Fruit fly (Drosophila melanogaster) whole organism, embryonic: ENCODE measurements around the gene CG13252.

Experiments used
- CG13775 ChIP-seq: fragments of 200-800 bp; sonication (Bioruptor generic); optimal IDR thresholded peaks from 3 replicates; lab custom pipeline; 2017; ENCODE audit warnings: missing biosample characterization, mild to moderate bottlenecking, missing genetic modification characterization
- CG14050 ChIP-seq: fragments of 200-800 bp; sonication (Bioruptor generic); IDR thresholded peaks from 3 replicates; pipeline ENCODE4 v1.3.6; 2022; ENCODE audit warnings: missing biosample characterization, missing genetic modification characterization
- CG15601 ChIP-seq: fragments of 200-800 bp; sonication (Bioruptor generic); optimal IDR thresholded peaks from 3 replicates; lab custom pipeline; 2019; ENCODE audit warnings: missing biosample characterization, mild to moderate bottlenecking, missing genetic modification characterization, moderate library complexity
- CG1603 ChIP-seq: fragments of 200-800 bp; sonication (Bioruptor generic); optimal IDR thresholded peaks from 2 replicates; lab custom pipeline; 2019; ENCODE audit warnings: missing biosample characterization, mild to moderate bottlenecking, missing genetic modification characterization, moderate library complexity
- CG17802 ChIP-seq: fragments of 200-800 bp; sonication (Bioruptor generic); optimal IDR thresholded peaks from 2 replicates; lab custom pipeline; 2018; ENCODE audit warnings: missing biosample characterization, mild to moderate bottlenecking, missing genetic modification characterization, moderate library complexity
- CG17829 ChIP-seq: fragments of 200-800 bp; optimal IDR thresholded peaks from 2 replicates; lab custom pipeline; 2019; ENCODE audit warnings: missing biosample characterization, mild to moderate bottlenecking, missing genetic modification characterization, moderate library complexity
- CG18011 ChIP-seq: fragments of 200-800 bp; sonication (Bioruptor generic); optimal IDR thresholded peaks from 2 replicates; lab custom pipeline; 2017; ENCODE audit warnings: missing biosample characterization, missing genetic modification characterization, mild to moderate bottlenecking, moderate library complexity, missing genotype
- CG2116 ChIP-seq: fragments of 200-800 bp; sonication (Bioruptor generic); optimal IDR thresholded peaks from 3 replicates; lab custom pipeline; 2018; ENCODE audit warnings: missing biosample characterization, mild to moderate bottlenecking, missing genetic modification characterization
- CG2678 ChIP-seq: fragments of 200-800 bp; sonication (Bioruptor generic); optimal IDR thresholded peaks from 3 replicates; lab custom pipeline; 2019; ENCODE audit warnings: missing biosample characterization, mild to moderate bottlenecking, missing genetic modification characterization, moderate library complexity
- CG2875 ChIP-seq: fragments of 200-800 bp; sonication (Bioruptor generic); optimal IDR thresholded peaks from 2 replicates; lab custom pipeline; 2017; ENCODE audit warnings: missing biosample characterization, mild to moderate bottlenecking, missing genetic modification characterization, missing genetic modification reagents
- CG32772 ChIP-seq: fragments of 200-800 bp; sonication (Bioruptor generic); IDR thresholded peaks from 2 replicates; pipeline ENCODE4 v1.3.6; 2022; ENCODE audit warnings: missing biosample characterization, missing genetic modification characterization
- CG3847 ChIP-seq: fragments of 200-800 bp; sonication (Bioruptor generic); IDR thresholded peaks from 2 replicates; pipeline ENCODE4 v1.3.6; 2022; ENCODE audit warnings: missing biosample characterization, missing genetic modification characterization
- CG4360 ChIP-seq: fragments of 200-800 bp; sonication (Bioruptor generic); IDR thresholded peaks from 2 replicates; pipeline ENCODE4 v1.3.6; 2022; ENCODE audit warnings: missing biosample characterization, missing genetic modification characterization
- CG4617 ChIP-seq: fragments of 200-800 bp; sonication (Bioruptor generic); optimal IDR thresholded peaks from 3 replicates; lab custom pipeline; 2016; ENCODE audit warnings: missing biosample characterization, missing genetic modification characterization, borderline replicate concordance
- CG6272 ChIP-seq: fragments of 200-800 bp; sonication (Bioruptor generic); IDR thresholded peaks from 2 replicates; pipeline ENCODE4 v1.3.6; 2022; ENCODE audit warnings: missing biosample characterization, missing genetic modification characterization
- CG6791 ChIP-seq: fragments of 200-800 bp; sonication (Bioruptor generic); IDR thresholded peaks from 3 replicates; pipeline ENCODE4 v1.3.6; 2022; ENCODE audit warnings: missing biosample characterization, missing genetic modification characterization; ENCODE audit not compliant: partially characterized antibody
- CG8478 ChIP-seq: fragments of >200 bp; optimal IDR thresholded peaks from 2 replicates; lab custom pipeline; 2018
- CG8765 ChIP-seq: fragments of 200-800 bp; sonication (Bioruptor generic); IDR thresholded peaks from 2 replicates; pipeline ENCODE4 v1.3.6; 2022; ENCODE audit warnings: missing biosample characterization, missing genetic modification characterization
- CG9797 ChIP-seq: fragments of 200-800 bp; sonication (Bioruptor generic); optimal IDR thresholded peaks from 3 replicates; lab custom pipeline; 2018; ENCODE audit warnings: missing biosample characterization, mild to moderate bottlenecking, missing genetic modification characterization
- CrebB ChIP-seq: fragments of 200-800 bp; sonication (Bioruptor generic); optimal IDR thresholded peaks from 3 replicates; lab custom pipeline; 2018; ENCODE audit warnings: missing biosample characterization, mild to moderate bottlenecking, missing genetic modification characterization
- D19B ChIP-seq: fragments of 200-800 bp; sonication (Bioruptor generic); optimal IDR thresholded peaks from 2 replicates; lab custom pipeline; 2017; ENCODE audit warnings: missing biosample characterization, mild to moderate bottlenecking, missing genetic modification characterization
- Doc3 ChIP-seq: fragments of 200-800 bp; sonication (Bioruptor generic); IDR thresholded peaks from 3 replicates; pipeline ENCODE4 v1.3.6; 2022; ENCODE audit warnings: missing biosample characterization, missing genetic modification characterization; ENCODE audit not compliant: partially characterized antibody
- ERR ChIP-seq: fragments of 200-800 bp; sonication (Bioruptor generic); optimal IDR thresholded peaks from 2 replicates; lab custom pipeline; 2016; ENCODE audit warnings: missing biosample characterization, missing genetic modification characterization
- HLH54F ChIP-seq: fragments of 200-800 bp; sonication (Bioruptor generic); optimal IDR thresholded peaks from 3 replicates; lab custom pipeline; 2016; ENCODE audit warnings: missing biosample characterization, missing genetic modification characterization
- Lhr ChIP-seq: fragments of 200-800 bp; sonication (Bioruptor generic); optimal IDR thresholded peaks from 3 replicates; lab custom pipeline; 2017; ENCODE audit warnings: mild to moderate bottlenecking, missing biosample characterization, missing genetic modification reagents, missing genetic modification characterization
- Lim3 ChIP-seq: fragments of 200-800 bp; sonication (Bioruptor generic); IDR thresholded peaks from 2 replicates; pipeline ENCODE4 v1.3.6; 2022; ENCODE audit warnings: missing biosample characterization, missing genetic modification characterization
- Lpt ChIP-seq: fragments of >200 bp; optimal IDR thresholded peaks from 2 replicates; lab custom pipeline; 2018; ENCODE audit warnings: missing biosample characterization, missing genetic modification characterization
- Ravus ChIP-seq: fragments of 200-800 bp; sonication (Bioruptor generic); IDR thresholded peaks from 2 replicates; pipeline ENCODE4 v1.3.6; 2022; ENCODE audit warnings: missing biosample characterization, missing genetic modification characterization
- Spps ChIP-seq: fragments of 200-800 bp; sonication (Bioruptor generic); optimal IDR thresholded peaks from 2 replicates; lab custom pipeline; 2018; ENCODE audit warnings: missing biosample characterization, mild to moderate bottlenecking, missing genetic modification characterization
- Taf1 ChIP-seq: fragments of 200-800 bp; sonication (Bioruptor generic); IDR thresholded peaks from 2 replicates; pipeline ENCODE4 v1.3.6; 2022; ENCODE audit warnings: missing biosample characterization, missing genetic modification characterization
- Usf ChIP-seq: fragments of 200-800 bp; sonication (Bioruptor generic); optimal IDR thresholded peaks from 2 replicates; lab custom pipeline; 2017; ENCODE audit warnings: missing genotype, missing biosample characterization, missing genetic modification characterization
- chinmo ChIP-seq: fragments of 200-800 bp; sonication (Bioruptor generic); IDR thresholded peaks from 4 replicates; pipeline ENCODE4 v1.3.6; 2022; ENCODE audit warnings: missing biosample characterization, missing genetic modification characterization; ENCODE audit not compliant: partially characterized antibody
- dati ChIP-seq: fragments of 200-800 bp; sonication (Bioruptor generic); IDR thresholded peaks from 2 replicates; pipeline ENCODE4 v1.3.6; 2022; ENCODE audit warnings: missing biosample characterization, missing genetic modification characterization
- disco-r ChIP-seq: fragments of 200-800 bp; sonication (Bioruptor generic); optimal IDR thresholded peaks from 2 replicates; lab custom pipeline; 2016; ENCODE audit warnings: missing biosample characterization, missing genetic modification characterization
- dm ChIP-seq: fragments of 200-800 bp; sonication (Bioruptor generic); optimal IDR thresholded peaks from 3 replicates; lab custom pipeline; 2016; ENCODE audit warnings: missing biosample characterization, missing genetic modification characterization
- grau ChIP-seq: fragments of 200-800 bp; optimal IDR thresholded peaks from 3 replicates; lab custom pipeline; 2019; ENCODE audit warnings: missing biosample characterization, mild to moderate bottlenecking, missing genetic modification characterization, moderate library complexity
- hbn ChIP-seq: fragments of 200-800 bp; sonication (Bioruptor generic); IDR thresholded peaks from 2 replicates; pipeline ENCODE4 v1.3.6; 2022; ENCODE audit warnings: missing biosample characterization, missing genetic modification characterization; ENCODE audit not compliant: partially characterized antibody
- hth ChIP-seq: fragments of >200 bp; optimal IDR thresholded peaks from 2 replicates; lab custom pipeline; 2017; ENCODE audit warnings: inconsistent platforms
- jing ChIP-seq: fragments of 200-800 bp; sonication (Bioruptor generic); optimal IDR thresholded peaks from 2 replicates; lab custom pipeline; 2018; ENCODE audit warnings: missing biosample characterization, mild to moderate bottlenecking, missing genetic modification characterization
- kay ChIP-seq: fragments of 200-800 bp; sonication (Bioruptor generic); optimal IDR thresholded peaks from 2 replicates; lab custom pipeline; 2016; ENCODE audit warnings: missing biosample characterization, missing genetic modification characterization
- ken ChIP-seq: fragments of 200-800 bp; sonication (Bioruptor generic); IDR thresholded peaks from 3 replicates; pipeline ENCODE4 v1.3.6; 2022; ENCODE audit warnings: missing biosample characterization, missing genetic modification characterization
- org-1 ChIP-seq: fragments of 200-800 bp; sonication (Bioruptor generic); optimal IDR thresholded peaks from 2 replicates; lab custom pipeline; 2017; ENCODE audit warnings: missing biosample characterization, missing genetic modification characterization
- prd ChIP-seq, 3 experiments: fragments of >200 bp in 2 of 3; fragments of 200-800 bp in 1 of 3; sonication (Bioruptor generic) in 1 of 3; optimal IDR thresholded peaks in 2 of 3; IDR thresholded peaks in 1 of 3; 2 replicates in 2 of 3; 3 replicates in 1 of 3; pipeline versions ENCODE4 v1.3.6 to Lab custom; 2017 to 2022; ENCODE audit warnings: missing biosample characterization in 1 of 3, missing genetic modification characterization in 1 of 3
- rib ChIP-seq: fragments of 200-800 bp; sonication (Bioruptor generic); IDR thresholded peaks from 2 replicates; pipeline ENCODE4 v1.3.6; 2022; ENCODE audit warnings: missing biosample characterization, missing genetic modification characterization
- sens ChIP-seq: fragments of 200-800 bp; sonication (Bioruptor generic); peaks from one replicate; lab custom pipeline; 2016; ENCODE audit warnings: missing biosample characterization, missing genetic modification characterization
- sens-2 ChIP-seq: fragments of 200-800 bp; sonication (Bioruptor generic); IDR thresholded peaks from 2 replicates; pipeline ENCODE4 v1.3.6; 2022; ENCODE audit warnings: missing biosample characterization, missing genetic modification characterization
- sim ChIP-seq: fragments of 200-800 bp; sonication (Bioruptor generic); IDR thresholded peaks from 2 replicates; pipeline ENCODE4 v1.3.6; 2022; ENCODE audit warnings: missing biosample characterization, missing genetic modification characterization
- unpg ChIP-seq: fragments of 200-800 bp; sonication (Bioruptor generic); optimal IDR thresholded peaks from 3 replicates; lab custom pipeline; 2018; ENCODE audit warnings: missing biosample characterization, mild to moderate bottlenecking, missing genetic modification characterization, moderate library complexity
- wek ChIP-seq: fragments of 200-800 bp; sonication (Bioruptor generic); optimal IDR thresholded peaks from 3 replicates; lab custom pipeline; 2018; ENCODE audit warnings: missing biosample characterization, mild to moderate bottlenecking, missing genetic modification characterization, moderate library complexity
- z ChIP-seq: fragments of 200-800 bp; sonication (Bioruptor generic); IDR thresholded peaks from 3 replicates; pipeline ENCODE4 v1.3.6; 2022; ENCODE audit warnings: missing biosample characterization, missing genetic modification characterization
- zf30C ChIP-seq: fragments of 200-800 bp; sonication (Bioruptor generic); optimal IDR thresholded peaks from 3 replicates; lab custom pipeline; 2018; ENCODE audit warnings: missing biosample characterization, mild to moderate bottlenecking, missing genetic modification characterization

Gene CG13252

dm6 chr3L:20785742-20786427 is 55.5 kb downstream of the CG13252 start, which contains the start of gene Pcif1 (continued):
- no peak for TF ChIP-seq CG2875
- TF ChIP-seq sens (GFP tag; lab: Kevin White, UChicago) = peak; percentile 67
- peak; percentile 100 for TF ChIP-seq CG6791 (GFP tag; lab: Robert Waterston, UW)
- TF ChIP-seq unpg (GFP tag; lab: Kevin White, UChicago) = peak; percentile 28
- TF ChIP-seq ken (GFP tag; lab: Robert Waterston, UW) = no peak
- TF ChIP-seq CG17829 (tag; lab: Kevin White, UChicago) = peak; percentile 64
- no peak for TF ChIP-seq z
- TF ChIP-seq CG32772 = no peak
- peak; percentile 44 for TF ChIP-seq CG4617
- TF ChIP-seq Lpt (GFP tag; lab: Kevin White, UChicago) = no peak
- no peak for TF ChIP-seq CG13775 (GFP tag; lab: Kevin White, UChicago)
- TF ChIP-seq dati (GFP tag; lab: Robert Waterston, UW) = no peak
- no peak for TF ChIP-seq hth
- TF ChIP-seq rib (GFP tag; lab: Robert Waterston, UW) = peak; percentile 50; the same call in 1 of the 2 replicates
- TF ChIP-seq prd (optimal IDR thresholded peaks at IDR 0.05; lab: Kevin White, UChicago) = no peak
- no peak for TF ChIP-seq prd (GFP tag; IDR thresholded peaks at IDR 0.05; lab: Robert Waterston, UW)
- TF ChIP-seq CG1603 (tag; lab: Kevin White, UChicago) = peak; percentile 65
- TF ChIP-seq CrebB (tag; lab: Kevin White, UChicago) = no peak
- no peak for TF ChIP-seq dm
- peak; percentile 99 for TF ChIP-seq hbn
- TF ChIP-seq CG15601 = peak; percentile 51
- peak; percentile 52 for TF ChIP-seq CG9797 (GFP tag; lab: Kevin White, UChicago)
- TF ChIP-seq grau (tag; lab: Kevin White, UChicago) = peak; percentile 26
- TF ChIP-seq CG17802 (tag; lab: Kevin White, UChicago) = no peak
- no peak for TF ChIP-seq sens-2
- no peak for TF ChIP-seq kay
- TF ChIP-seq disco-r = no peak
- TF ChIP-seq Lim3 (GFP tag; lab: Robert Waterston, UW) = no peak
- TF ChIP-seq CG8765 (GFP tag; lab: Robert Waterston, UW) = 0 out of 2 replicates have a peak, but pooled peaks have one; percentile 9
- no peak for TF ChIP-seq HLH54F
- TF ChIP-seq CG2116 (GFP tag; lab: Kevin White, UChicago) = peak; percentile 78
- TF ChIP-seq org-1 (GFP tag; lab: Kevin White, UChicago) = no peak
- TF ChIP-seq wek (GFP tag; lab: Kevin White, UChicago) = no peak
- TF ChIP-seq Doc3 (GFP tag; lab: Robert Waterston, UW) = peak; percentile 98
- no peak for TF ChIP-seq D19B
- TF ChIP-seq CG6272 (GFP tag; lab: Robert Waterston, UW) = peak; percentile 62
- TF ChIP-seq CG8478 (lab: Kevin White, UChicago) = no peak
- TF ChIP-seq CG18011 (GFP tag; lab: Kevin White, UChicago) = no peak
- peak; percentile 25 for TF ChIP-seq Lhr
- no peak for TF ChIP-seq CG2678 (tag; lab: Kevin White, UChicago)
- TF ChIP-seq zf30C (GFP tag; lab: Kevin White, UChicago) = no peak
- no peak for TF ChIP-seq CG14050 (GFP tag; lab: Robert Waterston, UW)
- TF ChIP-seq Spps (tag; lab: Kevin White, UChicago) = no peak
- no peak for TF ChIP-seq CG3847 (GFP tag; lab: Robert Waterston, UW)
- no peak for TF ChIP-seq ERR (GFP tag; lab: Kevin White, UChicago)
- no peak for TF ChIP-seq Ravus (GFP tag; lab: Robert Waterston, UW)
- TF ChIP-seq chinmo (GFP tag; lab: Robert Waterston, UW) = peak; percentile 100
- TF ChIP-seq CG4360 = no peak
- TF ChIP-seq jing (GFP tag; lab: Kevin White, UChicago) = no peak
- TF ChIP-seq sim (GFP tag; lab: Robert Waterston, UW) = no peak
- TF ChIP-seq Taf1 (GFP tag; lab: Robert Waterston, UW) = no peak
- TF ChIP-seq Usf (GFP tag; lab: Kevin White, UChicago) = no peak
